Worm (Caenorhabditis elegans): Measurements from ENCODE around the gene W03F9.9.

W03F9.9 gene

ce11 chrV:145694-146093 lies 7.0 kb downstream of the W03F9.9 start:
- TF ChIP-seq sea-1 (GFP tag; conservative IDR thresholded peaks at IDR 0.05), result no peak
- no peak for TF ChIP-seq F13C5.2 (tag; optimal IDR thresholded peaks at IDR 0.05)
- TF ChIP-seq hnd-1 (tag; optimal IDR thresholded peaks at IDR 0.05), result no peak
- TF ChIP-seq tbx-37 (GFP tag; conservative IDR thresholded peaks at IDR 0.05), result no peak
- no peak for TF ChIP-seq scrt-1 (GFP tag; IDR thresholded peaks at IDR 0.05)
- TF ChIP-seq tra-4 (tag; optimal IDR thresholded peaks at IDR 0.05), result no peak
- no peak for TF ChIP-seq aly-1 (tag; optimal IDR thresholded peaks at IDR 0.05)
- TF ChIP-seq tbx-11 (GFP tag; IDR thresholded peaks at IDR 0.05), result no peak
- no peak for TF ChIP-seq B0310.2 (tag; optimal IDR thresholded peaks at IDR 0.05)
- TF ChIP-seq ama-1 (optimal IDR thresholded peaks at IDR 0.05), result no peak

ce11 chrV:150059-150458 lies 11.4 kb downstream of the W03F9.9 start:
- TF ChIP-seq ama-1 (optimal IDR thresholded peaks at IDR 0.05) (no peak), tbx-37 (GFP tag; conservative IDR thresholded peaks at IDR 0.05) (no peak), F13C5.2 (tag; optimal IDR thresholded peaks at IDR 0.05) (no peak)

ce11 chrV:151310-151709 lies 12.6 kb downstream of the W03F9.9 start, which contains the start of gene W03F9.4:
Gene W03F9.4, minus strand, starts transcription at chrV:151388.
- TF ChIP-seq ama-1 (optimal IDR thresholded peaks at IDR 0.05) (no peak), hnd-1 (tag; optimal IDR thresholded peaks at IDR 0.05) (no peak), ceh-13 (GFP tag; optimal IDR thresholded peaks at IDR 0.05) (no peak), hmg-4 (GFP tag; optimal IDR thresholded peaks at IDR 0.05) (no peak), B0310.2 (tag; optimal IDR thresholded peaks at IDR 0.05) (no peak), tbx-11 (GFP tag; IDR thresholded peaks at IDR 0.05) (no peak), scrt-1 (GFP tag; IDR thresholded peaks at IDR 0.05) (no peak), tbx-37 (GFP tag; conservative IDR thresholded peaks at IDR 0.05) (no peak), sea-1 (GFP tag; conservative IDR thresholded peaks at IDR 0.05) (no peak)

- TF ChIP-seq hmg-4 (GFP tag; optimal IDR thresholded peaks at IDR 0.05) (peak; percentile 66), hnd-1 (tag; optimal IDR thresholded peaks at IDR 0.05) (no peak), B0310.2 (tag; optimal IDR thresholded peaks at IDR 0.05) (no peak), scrt-1 (GFP tag; IDR thresholded peaks at IDR 0.05) (no peak), F13C5.2 (tag; optimal IDR thresholded peaks at IDR 0.05) (peak; percentile 14), pes-1 (GFP tag; IDR thresholded peaks at IDR 0.05) (peak; percentile 47; the same call in 1 of the 2 replicates), flt-1 (GFP tag; IDR thresholded peaks at IDR 0.05) (no peak), ets-7 (tag; optimal IDR thresholded peaks at IDR 0.05) (no peak)
Measured at ce11 chrV:152156-152555, 13.5 kb downstream of the W03F9.9 start.

ce11 chrV:153867-154266 lies 15.2 kb downstream of the W03F9.9 start:
- TF ChIP-seq hmg-4 (GFP tag; optimal IDR thresholded peaks at IDR 0.05) (peak; percentile 65), ama-1 (optimal IDR thresholded peaks at IDR 0.05) (no peak), hnd-1 (tag; optimal IDR thresholded peaks at IDR 0.05) (no peak), aly-1 (tag; optimal IDR thresholded peaks at IDR 0.05) (peak; percentile 22)

- no peak for TF ChIP-seq sea-1 (GFP tag; conservative IDR thresholded peaks at IDR 0.05)
- TF ChIP-seq tbx-11 (GFP tag; IDR thresholded peaks at IDR 0.05), result peak; percentile 41; the same call in 1 of the 2 replicates
- peak; percentile 30; the same call in 1 of the 2 replicates for TF ChIP-seq pes-1 (GFP tag; IDR thresholded peaks at IDR 0.05)
- peak; percentile 61; the same call in 1 of the 2 replicates for TF ChIP-seq scrt-1 (GFP tag; IDR thresholded peaks at IDR 0.05)
- no peak for TF ChIP-seq ets-7 (tag; optimal IDR thresholded peaks at IDR 0.05)
- no peak for TF ChIP-seq flt-1 (GFP tag; IDR thresholded peaks at IDR 0.05)
- TF ChIP-seq hnd-1 (tag; optimal IDR thresholded peaks at IDR 0.05), result no peak
- TF ChIP-seq F13C5.2 (tag; optimal IDR thresholded peaks at IDR 0.05), result no peak
- TF ChIP-seq aly-1 (tag; optimal IDR thresholded peaks at IDR 0.05), result peak; percentile 45
- peak; percentile 80 for TF ChIP-seq hmg-4 (GFP tag; optimal IDR thresholded peaks at IDR 0.05)
Measured at ce11 chrV:155215-155614, 16.5 kb downstream of the W03F9.9 start.

ce11 chrV:156044-156869 lies 17.6 kb downstream of the W03F9.9 start, which contains the start of gene ttb-1:
Gene ttb-1, plus strand, starts transcription at chrV:156819.
- TF ChIP-seq tra-4 (tag; optimal IDR thresholded peaks at IDR 0.05) (no peak), B0310.2 (tag; optimal IDR thresholded peaks at IDR 0.05) (no peak), aly-1 (tag; optimal IDR thresholded peaks at IDR 0.05) (no peak), ama-1 (optimal IDR thresholded peaks at IDR 0.05) (no peak), ceh-36 (tag; optimal IDR thresholded peaks at IDR 0.05) (no peak), pes-1 (GFP tag; IDR thresholded peaks at IDR 0.05) (peak; percentile 68), flt-1 (GFP tag; IDR thresholded peaks at IDR 0.05) (no peak), tbx-37 (GFP tag; conservative IDR thresholded peaks at IDR 0.05) (peak; percentile 53), sea-1 (GFP tag; conservative IDR thresholded peaks at IDR 0.05) (0 out of 2 replicates have a peak, but pooled peaks have one; percentile 19), tbx-11 (GFP tag; IDR thresholded peaks at IDR 0.05) (no peak)

- peak; percentile 14 for TF ChIP-seq ceh-36 (tag; optimal IDR thresholded peaks at IDR 0.05)
- TF ChIP-seq hmbx-1 (tag; optimal IDR thresholded peaks at IDR 0.05), result no peak
- TF ChIP-seq tbx-11 (GFP tag; IDR thresholded peaks at IDR 0.05), result no peak
- no peak for TF ChIP-seq F13C5.2 (tag; optimal IDR thresholded peaks at IDR 0.05)
Measured at ce11 chrV:166687-167086, 28.0 kb downstream of the W03F9.9 start, which contains the start of gene Y108G3AL.2. Gene Y108G3AL.2, plus strand, starts transcription at chrV:166987.

All from whole organism, early embryonic.